Fruit fly (Drosophila melanogaster) whole organism, embryonic: ENCODE data around the gene CG10301.

ENCODE experiments used
- CG10979 ChIP-seq: fragments of 200-800 bp; sonication (Bioruptor generic); optimal IDR thresholded peaks from 2 replicates; lab custom pipeline; 2018; ENCODE audit warnings: missing biosample characterization, mild to moderate bottlenecking, missing genetic modification characterization, moderate library complexity
- CG12155 ChIP-seq: fragments of 200-800 bp; sonication (Bioruptor generic); optimal IDR thresholded peaks from 3 replicates; lab custom pipeline; 2016; ENCODE audit warnings: missing biosample characterization, missing genetic modification characterization
- CG12299 ChIP-seq: fragments of 200-800 bp; sonication (Bioruptor generic); optimal IDR thresholded peaks from 2 replicates; lab custom pipeline; 2018; ENCODE audit warnings: missing biosample characterization, mild to moderate bottlenecking, missing genetic modification characterization
- CG1647 ChIP-seq: fragments of 200-800 bp; sonication (Bioruptor generic); optimal IDR thresholded peaks from 3 replicates; lab custom pipeline; 2016; ENCODE audit warnings: missing biosample characterization, missing genetic modification characterization
- CG16863 ChIP-seq: fragments of 200-800 bp; sonication (Bioruptor generic); optimal IDR thresholded peaks from 3 replicates; lab custom pipeline; 2016; ENCODE audit warnings: missing biosample characterization, missing genetic modification characterization
- CG17802 ChIP-seq: fragments of 200-800 bp; sonication (Bioruptor generic); optimal IDR thresholded peaks from 2 replicates; lab custom pipeline; 2018; ENCODE audit warnings: missing biosample characterization, mild to moderate bottlenecking, missing genetic modification characterization, moderate library complexity
- CG18476 ChIP-seq: fragments of 200-800 bp; sonication (Bioruptor generic); optimal IDR thresholded peaks from 2 replicates; lab custom pipeline; 2016; ENCODE audit warnings: missing biosample characterization, mild to moderate bottlenecking, missing genetic modification characterization
- CG2129 ChIP-seq: fragments of 200-800 bp; sonication (Bioruptor generic); IDR thresholded peaks from 2 replicates; pipeline ENCODE4 v1.3.6; 2022; ENCODE audit warnings: missing biosample characterization, missing genetic modification characterization; ENCODE audit not compliant: partially characterized antibody
- CG2202 ChIP-seq: fragments of 200-800 bp; sonication (Bioruptor generic); optimal IDR thresholded peaks from 2 replicates; lab custom pipeline; 2018; ENCODE audit warnings: missing biosample characterization, mild to moderate bottlenecking, missing genetic modification characterization
- CG30403 ChIP-seq: fragments of 200-800 bp; sonication (Bioruptor generic); optimal IDR thresholded peaks from 3 replicates; lab custom pipeline; 2016; ENCODE audit warnings: missing biosample characterization, missing genetic modification characterization
- CG33557 ChIP-seq: fragments of 200-800 bp; sonication (Bioruptor generic); optimal IDR thresholded peaks from 2 replicates; lab custom pipeline; 2019; ENCODE audit warnings: missing biosample characterization, mild to moderate bottlenecking, missing genetic modification characterization, moderate library complexity
- CG3726 ChIP-seq: fragments of 200-800 bp; sonication (Bioruptor generic); IDR thresholded peaks from 3 replicates; pipeline ENCODE4, ENCODE4 v1.3.6; 2022; ENCODE audit warnings: missing biosample characterization, missing genetic modification characterization
- CG6175 ChIP-seq: fragments of 200-800 bp; sonication (Bioruptor generic); IDR thresholded peaks from 3 replicates; pipeline ENCODE4 v1.3.6; 2022; ENCODE audit warnings: missing biosample characterization, missing genetic modification characterization
- CG7745 ChIP-seq: fragments of 200-800 bp; sonication (Bioruptor generic); optimal IDR thresholded peaks from 2 replicates; lab custom pipeline; 2018; ENCODE audit warnings: missing biosample characterization, mild to moderate bottlenecking, missing genetic modification characterization, moderate library complexity
- CG8478 ChIP-seq: fragments of >200 bp; optimal IDR thresholded peaks from 2 replicates; lab custom pipeline; 2018
- Dip3 ChIP-seq: fragments of 200-800 bp; sonication (Bioruptor generic); optimal IDR thresholded peaks from 3 replicates; lab custom pipeline; 2016; ENCODE audit warnings: missing biosample characterization, missing genetic modification characterization
- Doc2 ChIP-seq: fragments of 200-800 bp; sonication (Bioruptor generic); IDR thresholded peaks from 2 replicates; pipeline ENCODE4 v1.3.6; 2022; ENCODE audit warnings: missing biosample characterization, missing genetic modification characterization
- Dp ChIP-seq: fragments of 200-800 bp; sonication (Bioruptor generic); optimal IDR thresholded peaks from 2 replicates; lab custom pipeline; 2018; ENCODE audit warnings: missing biosample characterization, mild to moderate bottlenecking, missing genetic modification characterization, moderate library complexity
- HLH3B ChIP-seq: fragments of 200-800 bp; sonication (Bioruptor generic); IDR thresholded peaks from 2 replicates; pipeline ENCODE4 v1.3.6; 2022; ENCODE audit warnings: missing biosample characterization, missing genetic modification characterization
- Lhr ChIP-seq: fragments of 200-800 bp; sonication (Bioruptor generic); optimal IDR thresholded peaks from 3 replicates; lab custom pipeline; 2017; ENCODE audit warnings: mild to moderate bottlenecking, missing biosample characterization, missing genetic modification reagents, missing genetic modification characterization
- Lpt ChIP-seq: fragments of >200 bp; optimal IDR thresholded peaks from 2 replicates; lab custom pipeline; 2018; ENCODE audit warnings: missing biosample characterization, missing genetic modification characterization
- Med ChIP-seq: fragments of 200-800 bp; sonication (Bioruptor generic); peaks from one replicate; lab custom pipeline; 2016; ENCODE audit warnings: missing biosample characterization, missing genetic modification characterization, mild to moderate bottlenecking, inconsistent platforms, moderate library complexity
- Myb ChIP-seq: fragments of 200-800 bp; sonication (Bioruptor generic); optimal IDR thresholded peaks from 2 replicates; lab custom pipeline; 2016; ENCODE audit warnings: missing biosample characterization, missing genetic modification characterization
- NK7.1 ChIP-seq: fragments of 200-800 bp; sonication (Bioruptor generic); optimal IDR thresholded peaks from 3 replicates; lab custom pipeline; 2016; ENCODE audit warnings: missing biosample characterization, missing genetic modification characterization
- Optix ChIP-seq: fragments of 200-800 bp; sonication (Bioruptor generic); IDR thresholded peaks from 3 replicates; pipeline ENCODE4 v1.3.6; 2022; ENCODE audit warnings: missing biosample characterization, missing genetic modification characterization
- PHDP ChIP-seq: fragments of 200-800 bp; sonication (Bioruptor generic); optimal IDR thresholded peaks from 3 replicates; lab custom pipeline; 2018; ENCODE audit warnings: missing biosample characterization, mild to moderate bottlenecking, missing genetic modification characterization, moderate library complexity
- Poxn ChIP-seq: fragments of 200-800 bp; sonication (Bioruptor generic); IDR thresholded peaks from 2 replicates; pipeline ENCODE4 v1.3.6; 2022; ENCODE audit warnings: missing biosample characterization, missing genetic modification characterization
- Rx ChIP-seq: fragments of 200-800 bp; sonication (Bioruptor generic); IDR thresholded peaks from 2 replicates; pipeline ENCODE4 v1.3.6; 2022; ENCODE audit warnings: missing biosample characterization, missing genetic modification characterization
- Scr ChIP-seq: fragments of 200-800 bp; sonication (Bioruptor generic); IDR thresholded peaks from 2 replicates; pipeline ENCODE4 v1.3.6; 2022; ENCODE audit warnings: missing biosample characterization, missing genetic modification characterization; ENCODE audit not compliant: partially characterized antibody
- TFAM ChIP-seq: fragments of 200-800 bp; sonication (Bioruptor generic); optimal IDR thresholded peaks from 2 replicates; lab custom pipeline; 2017; ENCODE audit warnings: missing biosample characterization, missing genetic modification characterization, inconsistent platforms
- Taf1 ChIP-seq: fragments of 200-800 bp; sonication (Bioruptor generic); IDR thresholded peaks from 2 replicates; pipeline ENCODE4 v1.3.6; 2022; ENCODE audit warnings: missing biosample characterization, missing genetic modification characterization
- Usf ChIP-seq: fragments of 200-800 bp; sonication (Bioruptor generic); optimal IDR thresholded peaks from 2 replicates; lab custom pipeline; 2017; ENCODE audit warnings: missing genotype, missing biosample characterization, missing genetic modification characterization
- abd-A ChIP-seq: fragments of 200-800 bp; sonication (Bioruptor generic); optimal IDR thresholded peaks from 3 replicates; lab custom pipeline; 2019; ENCODE audit warnings: missing biosample characterization, mild to moderate bottlenecking, missing genetic modification characterization, moderate library complexity
- bsh ChIP-seq, 2 experiments: fragments of 200-800 bp; sonication (Bioruptor generic); optimal IDR thresholded peaks; 2 replicates each; lab custom pipeline; 2017 to 2018; ENCODE audit warnings: mild to moderate bottlenecking in 2 of 2, missing biosample characterization in 2 of 2, missing genetic modification characterization in 2 of 2, moderate library complexity in 1 of 2
- croc ChIP-seq: fragments of 200-800 bp; sonication (Bioruptor generic); conservative IDR thresholded peaks from 3 replicates; pipeline ENCODE4 v1.3.6; 2022; ENCODE audit warnings: missing biosample characterization, missing genetic modification characterization
- crp ChIP-seq, 2 experiments: fragments of 200-800 bp; sonication (Bioruptor generic); optimal IDR thresholded peaks; 2 replicates in 1 of 2; 3 replicates in 1 of 2; lab custom pipeline; 2017; ENCODE audit warnings: missing biosample characterization in 2 of 2, missing genetic modification characterization in 2 of 2, mild to moderate bottlenecking in 1 of 2, moderate library complexity in 1 of 2
- dmrt11E ChIP-seq: fragments of 200-800 bp; sonication (Bioruptor generic); optimal IDR thresholded peaks from 3 replicates; lab custom pipeline; 2018; ENCODE audit warnings: missing biosample characterization, mild to moderate bottlenecking, missing genetic modification characterization, moderate library complexity
- dmrt99B ChIP-seq: fragments of 200-800 bp; sonication (Bioruptor generic); optimal IDR thresholded peaks from 2 replicates; lab custom pipeline; 2018; ENCODE audit warnings: missing biosample characterization, mild to moderate bottlenecking, missing genetic modification characterization, moderate library complexity
- fd3F ChIP-seq: fragments of 200-800 bp; sonication (Bioruptor generic); optimal IDR thresholded peaks from 2 replicates; lab custom pipeline; 2018; ENCODE audit warnings: missing biosample characterization, mild to moderate bottlenecking, missing genetic modification characterization, moderate library complexity
- fu2 ChIP-seq: fragments of 200-800 bp; sonication (Bioruptor generic); optimal IDR thresholded peaks from 2 replicates; lab custom pipeline; 2016; ENCODE audit warnings: missing biosample characterization, missing genetic modification characterization
- grn ChIP-seq: fragments of 200-800 bp; sonication (Bioruptor generic); optimal IDR thresholded peaks from 3 replicates; lab custom pipeline; 2017; ENCODE audit warnings: missing biosample characterization, missing genetic modification characterization
- hbn ChIP-seq: fragments of 200-800 bp; sonication (Bioruptor generic); IDR thresholded peaks from 2 replicates; pipeline ENCODE4 v1.3.6; 2022; ENCODE audit warnings: missing biosample characterization, missing genetic modification characterization; ENCODE audit not compliant: partially characterized antibody
- her ChIP-seq: fragments of 200-800 bp; sonication (Bioruptor generic); optimal IDR thresholded peaks from 2 replicates; lab custom pipeline; 2016; ENCODE audit warnings: missing biosample characterization, missing genetic modification characterization
- jing ChIP-seq: fragments of 200-800 bp; sonication (Bioruptor generic); optimal IDR thresholded peaks from 2 replicates; lab custom pipeline; 2018; ENCODE audit warnings: missing biosample characterization, mild to moderate bottlenecking, missing genetic modification characterization
- kah ChIP-seq: fragments of 200-800 bp; sonication (Bioruptor generic); optimal IDR thresholded peaks from 2 replicates; lab custom pipeline; 2018; ENCODE audit warnings: missing biosample characterization, mild to moderate bottlenecking, missing genetic modification characterization
- nom ChIP-seq: fragments of 200-800 bp; sonication (Bioruptor generic); optimal IDR thresholded peaks from 2 replicates; lab custom pipeline; 2017; ENCODE audit warnings: missing biosample characterization, missing genetic modification characterization, mild to moderate bottlenecking, moderate library complexity, missing genetic modification reagents
- pnt ChIP-seq: fragments of 200-800 bp; sonication (Bioruptor generic); optimal IDR thresholded peaks from 3 replicates; lab custom pipeline; 2016; ENCODE audit warnings: missing biosample characterization, missing genetic modification characterization
- sens-2 ChIP-seq: fragments of 200-800 bp; sonication (Bioruptor generic); IDR thresholded peaks from 2 replicates; pipeline ENCODE4 v1.3.6; 2022; ENCODE audit warnings: missing biosample characterization, missing genetic modification characterization
- tup ChIP-seq: fragments of 200-800 bp; sonication (Bioruptor generic); optimal IDR thresholded peaks from 2 replicates; lab custom pipeline; 2016; ENCODE audit warnings: missing biosample characterization, mild to moderate bottlenecking, missing genetic modification characterization, moderate library complexity
- z ChIP-seq: fragments of 200-800 bp; sonication (Bioruptor generic); IDR thresholded peaks from 3 replicates; pipeline ENCODE4 v1.3.6; 2022; ENCODE audit warnings: missing biosample characterization, missing genetic modification characterization
- zfh1 ChIP-seq: fragments of 200-800 bp; sonication (Bioruptor generic); IDR thresholded peaks from 3 replicates; pipeline ENCODE4 v1.3.6; 2022; ENCODE audit warnings: missing biosample characterization, missing genetic modification characterization

The CG10301 gene

DNA sequence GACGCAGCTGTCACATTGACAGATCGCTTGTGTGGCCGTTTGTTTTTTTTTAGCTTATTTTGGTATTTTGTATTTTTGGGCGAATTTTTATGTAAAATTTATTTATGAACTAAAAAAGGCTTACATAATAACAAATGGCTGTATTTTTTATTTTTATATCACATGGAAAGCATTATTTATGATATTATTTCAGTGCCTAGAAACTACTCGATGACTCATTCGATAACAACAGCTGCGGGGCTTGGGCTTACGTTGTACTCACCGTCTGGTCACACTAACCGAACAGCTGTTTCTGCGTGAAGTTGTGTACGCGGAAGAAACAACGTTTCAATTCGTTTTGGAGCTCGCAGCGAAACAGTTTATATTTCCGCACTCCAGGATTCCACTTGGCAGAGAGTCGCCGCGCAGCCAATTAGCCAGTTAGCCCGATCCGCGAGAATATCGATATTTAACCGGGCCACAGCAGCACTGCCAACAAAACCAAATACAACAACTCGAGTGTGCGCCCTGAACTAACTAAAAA lies 23.1 kb downstream of the CG10301 start, which contains the start of the genes Hmgcr and Rpn9 (continued):
- TF ChIP-seq CG30403 (GFP tag; lab: Kevin White, UChicago) (peak; percentile 13), croc (no peak), Med (peak; percentile 83), CG8478 (lab: Kevin White, UChicago) (no peak), pnt (no peak), Dip3 (GFP tag; lab: Kevin White, UChicago) (no peak), CG16863 (no peak), kah (GFP tag; lab: Kevin White, UChicago) (no peak), CG3726 (GFP tag; lab: Robert Waterston, UW) (no peak), Doc2 (GFP tag; lab: Robert Waterston, UW) (no peak), PHDP (tag; lab: Kevin White, UChicago) (peak; percentile 47), Myb (GFP tag; lab: Kevin White, UChicago) (no peak), CG10979 (tag; lab: Kevin White, UChicago) (no peak), fu2 (no peak), z (GFP tag; lab: Robert Waterston, UW) (no peak), HLH3B (GFP tag; lab: Robert Waterston, UW) (no peak), Usf (GFP tag; lab: Kevin White, UChicago) (no peak), dmrt99B (tag; lab: Kevin White, UChicago) (no peak), hbn (GFP tag; lab: Robert Waterston, UW) (no peak), crp (GFP tag; optimal IDR thresholded peaks at IDR 0.05; lab: Kevin White, UChicago) (peak; percentile 85 to 98), dmrt11E (tag; lab: Kevin White, UChicago) (no peak), CG33557 (GFP tag; lab: Kevin White, UChicago) (peak; percentile 24), Rx (no peak), CG12155 (GFP tag; lab: Kevin White, UChicago) (no peak), CG18476 (GFP tag; lab: Kevin White, UChicago) (no peak), Scr (0 out of 2 replicates have a peak, but pooled peaks have one; percentile 24), sens-2 (GFP tag; lab: Robert Waterston, UW) (no peak), CG2129 (no peak), tup (GFP tag; lab: Kevin White, UChicago) (no peak), her (GFP tag; lab: Kevin White, UChicago) (no peak), Dp (GFP tag; lab: Kevin White, UChicago) (peak; percentile 48), grn (GFP tag; lab: Kevin White, UChicago) (no peak), CG6175 (GFP tag; lab: Robert Waterston, UW) (no peak), Lhr (peak; percentile 79), zfh1 (GFP tag; lab: Robert Waterston, UW) (no peak), fd3F (no peak), jing (GFP tag; lab: Kevin White, UChicago) (no peak), abd-A (no peak), CG1647 (no peak), Lpt (GFP tag; lab: Kevin White, UChicago) (no peak), bsh (GFP tag; optimal IDR thresholded peaks at IDR 0.05; lab: Kevin White, UChicago) (no peak), nom (GFP tag; lab: Kevin White, UChicago) (peak; percentile 49), CG12299 (tag; lab: Kevin White, UChicago) (peak; percentile 52), Taf1 (no peak), Optix (GFP tag; lab: Robert Waterston, UW) (no peak), CG17802 (no peak), NK7.1 (no peak), Poxn (GFP tag; lab: Robert Waterston, UW) (no peak), CG7745 (no peak), TFAM (GFP tag; lab: Kevin White, UChicago) (no peak), CG2202 (tag; lab: Kevin White, UChicago) (no peak)
